Worm (Caenorhabditis elegans) whole organism, late embryonic: ENCODE measurements around the gene F25H9.6.
A peak's percentile ranks its signal among the peaks of the same experiment; 100 is the strongest.

ENCODE experiments used
- C08G9.2 ChIP-seq: sonication (generic microtip); optimal IDR thresholded peaks from 2 replicates; lab custom pipeline; 2016; ENCODE audit warnings: mild to moderate bottlenecking, missing genetic modification characterization, moderate library complexity, missing compliant biosample characterization
- C38D4.7 ChIP-seq: fragments of 200-800 bp; sonication (Bioruptor generic); optimal IDR thresholded peaks from 2 replicates; lab custom pipeline; 2018; ENCODE audit warnings: mild to moderate bottlenecking, missing genetic modification characterization, moderate library complexity, missing compliant biosample characterization
- F13H6.1 ChIP-seq: sonication (generic microtip); optimal IDR thresholded peaks from 2 replicates; lab custom pipeline; 2016; ENCODE audit warnings: missing genetic modification characterization, missing compliant biosample characterization
- K02D7.2 ChIP-seq: sonication (generic microtip); optimal IDR thresholded peaks from 2 replicates; lab custom pipeline; 2017; ENCODE audit warnings: mild to moderate bottlenecking, missing genetic modification characterization, missing compliant biosample characterization
- T23F11.4 ChIP-seq: fragments of 200-800 bp; sonication (Bioruptor generic); optimal IDR thresholded peaks from 2 replicates; lab custom pipeline; 2018; ENCODE audit warnings: mild to moderate bottlenecking, missing genetic modification characterization, missing compliant biosample characterization
- Y22D7AL.16 ChIP-seq: sonication (generic microtip); optimal IDR thresholded peaks from 2 replicates; lab custom pipeline; 2016; ENCODE audit warnings: missing genetic modification characterization, missing compliant biosample characterization
- ahr-1 ChIP-seq: sonication (generic microtip); optimal IDR thresholded peaks from 2 replicates; lab custom pipeline; 2016; ENCODE audit warnings: missing genetic modification characterization, missing compliant biosample characterization
- ceh-14 ChIP-seq: sonication (generic microtip); optimal IDR thresholded peaks from 2 replicates; lab custom pipeline; 2016; ENCODE audit warnings: missing genotype, missing genetic modification characterization, missing compliant biosample characterization
- ceh-18 ChIP-seq: sonication (generic microtip); optimal IDR thresholded peaks from 2 replicates; lab custom pipeline; 2016; ENCODE audit warnings: missing genetic modification characterization, missing compliant biosample characterization
- ceh-19 ChIP-seq: fragments of 200-800 bp; sonication (Bioruptor generic); optimal IDR thresholded peaks from 2 replicates; lab custom pipeline; 2018; ENCODE audit warnings: mild to moderate bottlenecking, missing genetic modification characterization, missing compliant biosample characterization
- ceh-2 ChIP-seq: sonication (generic microtip); optimal IDR thresholded peaks from 2 replicates; lab custom pipeline; 2016; ENCODE audit warnings: missing genotype, missing genetic modification characterization, missing compliant biosample characterization
- ceh-22 ChIP-seq: sonication (generic microtip); optimal IDR thresholded peaks from 2 replicates; lab custom pipeline; 2017; ENCODE audit warnings: missing biosample characterization, missing genetic modification characterization
- ceh-24 ChIP-seq: sonication (generic microtip); optimal IDR thresholded peaks from 2 replicates; lab custom pipeline; 2016; ENCODE audit warnings: mild to moderate bottlenecking, missing genetic modification characterization, missing compliant biosample characterization
- ceh-30 ChIP-seq: fragments of 150-350 bp; optimal IDR thresholded peaks from 2 replicates; lab custom pipeline; 2014; ENCODE audit warnings: missing biosample characterization, missing genetic modification characterization
- ceh-31 ChIP-seq: sonication (generic microtip); optimal IDR thresholded peaks from 2 replicates; lab custom pipeline; 2016; ENCODE audit warnings: missing genetic modification characterization, missing compliant biosample characterization
- ceh-34 ChIP-seq: sonication (generic microtip); optimal IDR thresholded peaks from 2 replicates; lab custom pipeline; 2016; ENCODE audit warnings: mild to moderate bottlenecking, missing genetic modification characterization, missing compliant biosample characterization
- ceh-45 ChIP-seq: fragments of 200-800 bp; sonication (Bioruptor generic); IDR thresholded peaks from 2 replicates; pipeline ENCODE4 v1.3.6; 2022; ENCODE audit warnings: missing genetic modification reagents, missing genetic modification characterization, missing compliant biosample characterization
- ceh-48 ChIP-seq: sonication (generic microtip); optimal IDR thresholded peaks from 2 replicates; lab custom pipeline; 2016; ENCODE audit warnings: missing genetic modification characterization, inconsistent platforms, missing compliant biosample characterization
- che-1 ChIP-seq: sonication (generic microtip); optimal IDR thresholded peaks from 2 replicates; lab custom pipeline; 2016; ENCODE audit warnings: mild to moderate bottlenecking, missing genetic modification characterization, missing compliant biosample characterization
- dve-1 ChIP-seq: sonication (generic microtip); optimal IDR thresholded peaks from 2 replicates; lab custom pipeline; 2017; ENCODE audit warnings: antibody characterized with exemption, mild to moderate bottlenecking, missing genetic modification characterization, missing compliant biosample characterization
- elt-2 ChIP-seq: sonication (generic microtip); optimal IDR thresholded peaks from 2 replicates; lab custom pipeline; 2016; ENCODE audit warnings: missing genetic modification reagents, missing genetic modification characterization, missing compliant biosample characterization
- elt-4 ChIP-seq: sonication (generic microtip); optimal IDR thresholded peaks from 2 replicates; lab custom pipeline; 2016; ENCODE audit warnings: missing genetic modification characterization, missing compliant biosample characterization
- eyg-1 ChIP-seq: sonication (generic microtip); optimal IDR thresholded peaks from 2 replicates; lab custom pipeline; 2016; ENCODE audit warnings: missing genotype, missing genetic modification characterization, missing compliant biosample characterization
- fax-1 ChIP-seq: sonication (generic microtip); optimal IDR thresholded peaks from 2 replicates; lab custom pipeline; 2016; ENCODE audit warnings: missing genotype, missing genetic modification characterization, missing compliant biosample characterization
- fkh-10 ChIP-seq: fragments of 150-350 bp; optimal IDR thresholded peaks from 2 replicates; lab custom pipeline; 2014; ENCODE audit warnings: missing biosample characterization, missing genetic modification reagents, missing genetic modification characterization
- hlh-13 ChIP-seq: fragments of 200-800 bp; sonication (Bioruptor generic); optimal IDR thresholded peaks from 2 replicates; lab custom pipeline; 2018; ENCODE audit warnings: mild to moderate bottlenecking, missing genetic modification characterization, missing compliant biosample characterization
- hlh-8 ChIP-seq: sonication (generic microtip); optimal IDR thresholded peaks from 2 replicates; lab custom pipeline; 2016; ENCODE audit warnings: missing genotype, missing genetic modification characterization, missing compliant biosample characterization
- lin-11 ChIP-seq: fragments of 200-800 bp; sonication (Bioruptor generic); optimal IDR thresholded peaks from 2 replicates; lab custom pipeline; 2018; ENCODE audit warnings: mild to moderate bottlenecking, missing genetic modification characterization, missing compliant biosample characterization
- madf-2 ChIP-seq: sonication (generic microtip); optimal IDR thresholded peaks from 2 replicates; lab custom pipeline; 2017; ENCODE audit warnings: missing genetic modification characterization, missing compliant biosample characterization
- mec-3 ChIP-seq: sonication (generic microtip); optimal IDR thresholded peaks from 2 replicates; lab custom pipeline; 2016; ENCODE audit warnings: borderline replicate concordance, missing genetic modification characterization, missing compliant biosample characterization
- nfya-1 ChIP-seq: sonication (generic microtip); optimal IDR thresholded peaks from 2 replicates; lab custom pipeline; 2017; ENCODE audit warnings: missing genetic modification characterization, mild to moderate bottlenecking, missing compliant biosample characterization, antibody characterized with exemption, moderate library complexity
- nhr-11 ChIP-seq: fragments of 150-350 bp; optimal IDR thresholded peaks from 2 replicates; lab custom pipeline; 2014; ENCODE audit warnings: missing biosample characterization, missing genetic modification characterization
- nhr-232 ChIP-seq: sonication (generic microtip); optimal IDR thresholded peaks from 2 replicates; lab custom pipeline; 2016; ENCODE audit warnings: missing genetic modification characterization, missing compliant biosample characterization
- npax-4 ChIP-seq: sonication (generic microtip); optimal IDR thresholded peaks from 2 replicates; lab custom pipeline; 2016; ENCODE audit warnings: missing genetic modification characterization, missing compliant biosample characterization
- odd-2 ChIP-seq: sonication (generic microtip); optimal IDR thresholded peaks from 2 replicates; lab custom pipeline; 2017; ENCODE audit warnings: antibody characterized with exemption, mild to moderate bottlenecking, missing genetic modification characterization, missing compliant biosample characterization
- pag-3 ChIP-seq: sonication (generic microtip); optimal IDR thresholded peaks from 2 replicates; lab custom pipeline; 2016; ENCODE audit warnings: missing compliant biosample characterization, missing genetic modification characterization, borderline replicate concordance
- pat-9 ChIP-seq: fragments of 200-800 bp; sonication (Bioruptor generic); optimal IDR thresholded peaks from 2 replicates; lab custom pipeline; 2018; ENCODE audit warnings: mild to moderate bottlenecking, missing genetic modification characterization, moderate library complexity, missing compliant biosample characterization
- pax-1 ChIP-seq: fragments of 150-350 bp; optimal IDR thresholded peaks from 2 replicates; lab custom pipeline; 2014; ENCODE audit warnings: missing biosample characterization, missing genetic modification characterization
- pha-2 ChIP-seq: sonication (generic microtip); optimal IDR thresholded peaks from 2 replicates; lab custom pipeline; 2017; ENCODE audit warnings: mild to moderate bottlenecking, missing genetic modification characterization, missing compliant biosample characterization
- pha-4 ChIP-seq: fragments of 150-350 bp; optimal IDR thresholded peaks from 2 replicates; lab custom pipeline; 2018; ENCODE audit warnings: missing biosample characterization, missing genetic modification reagents, missing genetic modification characterization
- pqm-1 ChIP-seq: sonication (generic microtip); optimal IDR thresholded peaks from 2 replicates; lab custom pipeline; 2016; ENCODE audit warnings: missing genetic modification characterization, missing compliant biosample characterization
- pros-1 ChIP-seq: fragments of 150-350 bp; optimal IDR thresholded peaks from 2 replicates; lab custom pipeline; 2014; ENCODE audit warnings: missing biosample characterization, missing genetic modification reagents, missing genetic modification characterization
- ref-2 ChIP-seq: sonication (generic microtip); optimal IDR thresholded peaks from 2 replicates; lab custom pipeline; 2016; ENCODE audit warnings: missing genetic modification characterization, missing compliant biosample characterization
- rnt-1 ChIP-seq: sonication (generic microtip); optimal IDR thresholded peaks from 2 replicates; lab custom pipeline; 2016; ENCODE audit warnings: missing genetic modification characterization, missing compliant biosample characterization
- sox-2 ChIP-seq: fragments of 200-800 bp; sonication (Bioruptor generic); IDR thresholded peaks from 2 replicates; pipeline ENCODE4 v1.3.6; 2022; ENCODE audit warnings: missing genetic modification reagents, missing genetic modification characterization, missing compliant biosample characterization
- sox-4 ChIP-seq: sonication (generic microtip); optimal IDR thresholded peaks from 2 replicates; lab custom pipeline; 2017; ENCODE audit warnings: mild to moderate bottlenecking, missing genetic modification characterization, inconsistent platforms, missing compliant biosample characterization
- syd-9 ChIP-seq: sonication (generic microtip); optimal IDR thresholded peaks from 2 replicates; lab custom pipeline; 2016; ENCODE audit warnings: mild to moderate bottlenecking, missing genetic modification characterization, moderate library complexity, missing compliant biosample characterization
- tbx-2 ChIP-seq: sonication (generic microtip); optimal IDR thresholded peaks from 2 replicates; lab custom pipeline; 2016; ENCODE audit warnings: missing genetic modification characterization, missing compliant biosample characterization
- tbx-7 ChIP-seq: sonication (generic microtip); optimal IDR thresholded peaks from 2 replicates; lab custom pipeline; 2016; ENCODE audit warnings: missing genotype, missing genetic modification characterization, missing compliant biosample characterization
- ttx-3 ChIP-seq: sonication (generic microtip); optimal IDR thresholded peaks from 2 replicates; lab custom pipeline; 2016; ENCODE audit warnings: missing genetic modification reagents, missing genetic modification characterization, missing compliant biosample characterization
- unc-42 ChIP-seq: sonication (generic microtip); optimal IDR thresholded peaks from 2 replicates; lab custom pipeline; 2016; ENCODE audit warnings: missing genotype, missing genetic modification characterization, missing compliant biosample characterization
- zip-5 ChIP-seq: sonication (generic microtip); optimal IDR thresholded peaks from 2 replicates; lab custom pipeline; 2016; ENCODE audit warnings: missing genetic modification characterization, missing compliant biosample characterization
- ztf-16 ChIP-seq: sonication (generic microtip); optimal IDR thresholded peaks from 2 replicates; lab custom pipeline; 2017; ENCODE audit warnings: missing genetic modification characterization, missing compliant biosample characterization

F25H9.6 gene

DNA sequence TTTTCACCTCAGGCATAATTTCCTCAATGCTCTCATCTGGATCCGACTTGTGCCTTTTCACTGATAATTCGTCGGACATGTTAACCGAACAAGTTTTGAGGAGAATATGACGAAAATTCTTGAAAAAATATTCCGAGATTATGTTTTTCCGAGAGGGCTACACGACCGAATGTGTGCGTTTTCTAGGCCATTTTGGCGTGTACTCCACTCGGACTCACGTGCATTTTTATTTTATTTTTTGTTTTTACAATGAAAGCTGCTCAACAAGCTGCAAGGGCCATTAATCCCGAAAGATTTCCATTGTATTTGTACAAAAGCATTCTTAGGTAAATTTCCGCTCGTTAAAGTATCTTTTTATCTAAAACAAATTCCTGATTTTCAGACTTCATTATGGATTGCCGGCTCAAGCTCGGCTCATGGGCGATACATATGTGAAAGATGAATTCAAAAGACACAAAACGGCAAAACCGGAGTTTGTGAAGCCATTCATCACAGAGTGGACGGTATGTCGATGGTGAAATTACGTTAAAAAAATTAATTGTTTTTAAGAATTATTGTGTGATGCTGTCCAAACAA, at the start of gene F25H9.6, which contains the start of gene F25H9.7:
Gene F25H9.6, minus strand, starts transcription at position 172 of the 576 bp plus-strand sequence.
Gene F25H9.7, plus strand, starts transcription at position 187 of the 576 bp plus-strand sequence.
- peak; percentile 54 for TF ChIP-seq ztf-16 (tag; lab: Kevin White, UChicago)
- no peak for TF ChIP-seq pat-9
- peak; percentile 79 for TF ChIP-seq fax-1
- TF ChIP-seq syd-9 (tag; lab: Kevin White, UChicago), result peak; percentile 7
- TF ChIP-seq pag-3, result peak; percentile 17
- TF ChIP-seq hlh-13 (GFP tag; lab: Kevin White, UChicago), result no peak
- TF ChIP-seq sox-2, result no peak
- TF ChIP-seq nfya-1 (tag; lab: Kevin White, UChicago), result peak; percentile 12
- no peak for TF ChIP-seq ceh-22 (tag; lab: Kevin White, UChicago)
- TF ChIP-seq ahr-1 (tag; lab: Kevin White, UChicago), result peak; percentile 53
- TF ChIP-seq C38D4.7 (GFP tag; lab: Kevin White, UChicago), result no peak
- peak; percentile 62 for TF ChIP-seq ceh-34 (tag; lab: Kevin White, UChicago)
- TF ChIP-seq ceh-18 (tag; lab: Kevin White, UChicago), result peak; percentile 33
- no peak for TF ChIP-seq ceh-30 (tag; lab: Kevin White, UChicago)
- TF ChIP-seq odd-2 (tag; lab: Kevin White, UChicago), result no peak
- peak; percentile 28 for TF ChIP-seq ttx-3 (tag; lab: Kevin White, UChicago)
- peak; percentile 56 for TF ChIP-seq eyg-1 (tag; lab: Kevin White, UChicago)
- TF ChIP-seq ceh-48 (tag; lab: Kevin White, UChicago), result no peak
- TF ChIP-seq C08G9.2 (tag; lab: Kevin White, UChicago), result peak; percentile 98
- peak; percentile 92 for TF ChIP-seq mec-3
- TF ChIP-seq pqm-1, result peak; percentile 40
- peak; percentile 97 for TF ChIP-seq ceh-2
- TF ChIP-seq dve-1 (tag; lab: Kevin White, UChicago), result no peak
- no peak for TF ChIP-seq K02D7.2
- TF ChIP-seq rnt-1 (tag; lab: Kevin White, UChicago), result peak; percentile 88
- peak; percentile 98 for TF ChIP-seq ceh-31
- peak; percentile 94 for TF ChIP-seq ref-2 (tag; lab: Kevin White, UChicago)
- TF ChIP-seq fkh-10, result no peak
- no peak for TF ChIP-seq Y22D7AL.16 (tag; lab: Kevin White, UChicago)
- no peak for TF ChIP-seq pha-4
- TF ChIP-seq ceh-14 (tag; lab: Kevin White, UChicago), result peak; percentile 76
- peak; percentile 95 for TF ChIP-seq tbx-2 (tag; lab: Kevin White, UChicago)
- TF ChIP-seq madf-2 (tag; lab: Kevin White, UChicago), result no peak
- no peak for TF ChIP-seq ceh-45 (GFP tag; lab: Robert Waterston, UW)
- TF ChIP-seq F13H6.1, result peak; percentile 80
- no peak for TF ChIP-seq elt-4 (tag; lab: Kevin White, UChicago)
- no peak for TF ChIP-seq ceh-24 (tag; lab: Kevin White, UChicago)
- no peak for TF ChIP-seq sox-4 (tag; lab: Kevin White, UChicago)
- TF ChIP-seq elt-2 (tag; lab: Kevin White, UChicago), result peak; percentile 64
- no peak for TF ChIP-seq che-1 (tag; lab: Kevin White, UChicago)
- peak; percentile 42 for TF ChIP-seq unc-42 (tag; lab: Kevin White, UChicago)
- peak; percentile 22 for TF ChIP-seq lin-11 (tag; lab: Kevin White, UChicago)
- TF ChIP-seq pros-1 (tag; lab: Kevin White, UChicago), result no peak
- no peak for TF ChIP-seq nhr-11
- TF ChIP-seq pax-1, result no peak
- TF ChIP-seq nhr-232 (tag; lab: Kevin White, UChicago), result no peak
- TF ChIP-seq T23F11.4 (GFP tag; lab: Kevin White, UChicago), result no peak
- no peak for TF ChIP-seq ceh-19 (GFP tag; lab: Kevin White, UChicago)
- TF ChIP-seq zip-5 (tag; lab: Kevin White, UChicago), result peak; percentile 91
- TF ChIP-seq pha-2 (tag; lab: Kevin White, UChicago), result no peak
- TF ChIP-seq npax-4 (tag; lab: Kevin White, UChicago), result no peak
- peak; percentile 97 for TF ChIP-seq tbx-7 (tag; lab: Kevin White, UChicago)
- TF ChIP-seq hlh-8, result peak; percentile 92
